Worm (Caenorhabditis elegans) whole organism, young adult: ENCODE data around the gene ZK1240.1.

Experiments
- B0261.1 ChIP-seq: sonication (generic microtip); optimal IDR thresholded peaks from 2 replicates; lab custom pipeline; 2016; ENCODE audit warnings: mild to moderate bottlenecking, missing genetic modification characterization, moderate library complexity, missing compliant biosample characterization
- B0336.3 ChIP-seq: fragments of 200-800 bp; sonication (Bioruptor generic); IDR thresholded peaks from 2 replicates; pipeline ENCODE4 v1.3.6; 2022; ENCODE audit warnings: missing genetic modification characterization, missing compliant biosample characterization
- C17E4.6 ChIP-seq: fragments of 200-800 bp; sonication (Bioruptor generic); IDR thresholded peaks from 2 replicates; pipeline ENCODE4 v1.3.6; 2022; ENCODE audit warnings: missing genetic modification reagents, missing genetic modification characterization, missing compliant biosample characterization
- F10E7.11 ChIP-seq: sonication (generic microtip); optimal IDR thresholded peaks from 2 replicates; lab custom pipeline; 2017; ENCODE audit warnings: mild to moderate bottlenecking, missing genetic modification characterization, moderate library complexity, missing compliant biosample characterization
- F23B12.7 ChIP-seq: sonication (generic microtip); optimal IDR thresholded peaks from 2 replicates; lab custom pipeline; 2017; ENCODE audit warnings: missing genetic modification characterization, mild to moderate bottlenecking, missing compliant biosample characterization, antibody characterized with exemption, moderate library complexity; ENCODE audit not compliant: insufficient read depth
- F33H1.4 ChIP-seq: fragments of 200-800 bp; sonication (Bioruptor generic); IDR thresholded peaks from 2 replicates; pipeline ENCODE4 v1.3.6; 2022; ENCODE audit warnings: missing genetic modification reagents, missing genetic modification characterization, missing compliant biosample characterization
- F55B11.4 ChIP-seq: sonication (generic microtip); optimal IDR thresholded peaks from 2 replicates; lab custom pipeline; 2016; ENCODE audit warnings: missing compliant biosample characterization, missing genetic modification characterization, borderline replicate concordance; ENCODE audit not compliant: insufficient read depth
- F57C9.4 ChIP-seq: sonication (generic microtip); optimal IDR thresholded peaks from 2 replicates; lab custom pipeline; 2017; ENCODE audit warnings: mild to moderate bottlenecking, missing genetic modification characterization, missing compliant biosample characterization
- K11D2.4 ChIP-seq: fragments of 200-800 bp; sonication (Bioruptor generic); IDR thresholded peaks from 2 replicates; pipeline ENCODE4 v1.3.6; 2022; ENCODE audit warnings: missing genetic modification reagents, missing genetic modification characterization, missing compliant biosample characterization
- K12H6.12 ChIP-seq: fragments of 200-800 bp; sonication (Bioruptor generic); optimal IDR thresholded peaks from 2 replicates; lab custom pipeline; 2018; ENCODE audit warnings: mild to moderate bottlenecking, missing genetic modification characterization, missing compliant biosample characterization
- T26A5.8 ChIP-seq: sonication (generic microtip); optimal IDR thresholded peaks from 2 replicates; lab custom pipeline; 2016; ENCODE audit warnings: missing genetic modification characterization, missing compliant biosample characterization
- Y56A3A.18 ChIP-seq: fragments of 200-800 bp; sonication (Bioruptor generic); IDR thresholded peaks from 2 replicates; pipeline ENCODE4 v1.3.6; 2022; ENCODE audit warnings: missing genetic modification reagents, missing genetic modification characterization, missing compliant biosample characterization
- Y67H2A.10 ChIP-seq: fragments of 200-800 bp; sonication (Bioruptor generic); conservative IDR thresholded peaks from 2 replicates; pipeline ENCODE4 v1.3.6; 2022; ENCODE audit warnings: missing genetic modification reagents, missing genetic modification characterization, missing compliant biosample characterization
- Y95B8A.8 ChIP-seq: fragments of 200-800 bp; sonication (Bioruptor generic); IDR thresholded peaks from 2 replicates; pipeline ENCODE4 v1.3.6; 2022; ENCODE audit warnings: missing genetic modification reagents, missing genetic modification characterization, missing compliant biosample characterization
- akir-1 ChIP-seq: fragments of 200-800 bp; sonication (Bioruptor generic); optimal IDR thresholded peaks from 2 replicates; lab custom pipeline; 2018; ENCODE audit warnings: mild to moderate bottlenecking, missing genetic modification characterization, moderate library complexity, missing compliant biosample characterization
- athp-1 ChIP-seq: sonication (generic microtip); optimal IDR thresholded peaks from 2 replicates; lab custom pipeline; 2017; ENCODE audit warnings: mild to moderate bottlenecking, missing genetic modification characterization, missing compliant biosample characterization
- attf-3 ChIP-seq: fragments of 200-800 bp; sonication (Bioruptor generic); conservative IDR thresholded peaks from 2 replicates; pipeline ENCODE4 v1.3.6; 2022; ENCODE audit warnings: missing genetic modification reagents, missing genetic modification characterization, missing compliant biosample characterization
- attf-5 ChIP-seq: fragments of 200-800 bp; sonication (Bioruptor generic); optimal IDR thresholded peaks from 2 replicates; lab custom pipeline; 2018; ENCODE audit warnings: mild to moderate bottlenecking, missing genetic modification characterization, missing compliant biosample characterization
- cebp-1 ChIP-seq, 2 experiments: fragments of 200-800 bp in 1 of 2; sonication (Bioruptor generic) in 1 of 2; sonication (generic microtip) in 1 of 2; IDR thresholded peaks in 1 of 2; optimal IDR thresholded peaks in 1 of 2; 2 replicates each; pipeline versions ENCODE4 v1.3.6 to Lab custom; 2017 to 2022; ENCODE audit warnings: missing compliant biosample characterization in 2 of 2, missing genetic modification characterization in 2 of 2, mild to moderate bottlenecking in 1 of 2, missing genetic modification reagents in 1 of 2, moderate library complexity in 1 of 2
- ceh-100 ChIP-seq: fragments of 200-800 bp; sonication (Bioruptor generic); IDR thresholded peaks from 2 replicates; pipeline ENCODE4 v1.3.6; 2022; ENCODE audit warnings: missing genetic modification reagents, missing genetic modification characterization, missing compliant biosample characterization
- ceh-27 ChIP-seq: fragments of 200-800 bp; sonication (Bioruptor generic); optimal IDR thresholded peaks from 2 replicates; lab custom pipeline; 2018; ENCODE audit warnings: mild to moderate bottlenecking, missing genetic modification characterization, moderate library complexity, missing compliant biosample characterization
- ceh-58 ChIP-seq: fragments of 200-800 bp; sonication (Bioruptor generic); IDR thresholded peaks from 2 replicates; pipeline ENCODE4 v1.3.6; 2022; ENCODE audit warnings: missing genetic modification characterization, missing compliant biosample characterization
- efl-1 ChIP-seq: fragments of 150-350 bp; optimal IDR thresholded peaks from 2 replicates; lab custom pipeline; 2014; ENCODE audit warnings: missing biosample characterization, missing genetic modification reagents, missing genetic modification characterization
- egl-18 ChIP-seq: fragments of 200-800 bp; sonication (Bioruptor generic); IDR thresholded peaks from 2 replicates; pipeline ENCODE4 v1.3.6; 2022; ENCODE audit warnings: missing genetic modification reagents, missing genetic modification characterization, missing compliant biosample characterization
- egrh-3 ChIP-seq: fragments of 200-800 bp; sonication (Bioruptor generic); IDR thresholded peaks from 2 replicates; pipeline ENCODE4 v1.3.6; 2022; ENCODE audit warnings: missing genetic modification reagents, missing genetic modification characterization, missing compliant biosample characterization
- ets-4 ChIP-seq: fragments of 200-800 bp; sonication (Bioruptor generic); optimal IDR thresholded peaks from 2 replicates; lab custom pipeline; 2018; ENCODE audit warnings: mild to moderate bottlenecking, missing genetic modification characterization, missing compliant biosample characterization
- hrde-1 ChIP-seq: sonication (generic microtip); optimal IDR thresholded peaks from 2 replicates; lab custom pipeline; 2016; ENCODE audit warnings: missing genetic modification characterization, mild to moderate bottlenecking, missing compliant biosample characterization, moderate library complexity, missing genotype, missing genetic modification reagents, borderline replicate concordance
- let-526 ChIP-seq: fragments of 200-800 bp; sonication (Bioruptor generic); IDR thresholded peaks from 2 replicates; pipeline ENCODE4 v1.3.6; 2022; ENCODE audit warnings: missing genetic modification reagents, missing genetic modification characterization, missing compliant biosample characterization
- let-607 ChIP-seq, 2 experiments: fragments of 200-800 bp in 1 of 2; sonication (Bioruptor generic) in 1 of 2; sonication (generic microtip) in 1 of 2; optimal IDR thresholded peaks; 2 replicates each; lab custom pipeline; 2016 to 2018; ENCODE audit warnings: mild to moderate bottlenecking in 2 of 2, missing compliant biosample characterization in 2 of 2, missing genetic modification characterization in 2 of 2, moderate library complexity in 2 of 2, missing genotype in 1 of 2
- mes-4 ChIP-seq: sonication (generic microtip); optimal IDR thresholded peaks from 2 replicates; lab custom pipeline; 2016; ENCODE audit warnings: missing genotype, missing genetic modification characterization, missing compliant biosample characterization
- nfya-2 ChIP-seq: fragments of 200-800 bp; sonication (Bioruptor generic); IDR thresholded peaks from 2 replicates; pipeline ENCODE4 v1.3.6; 2022; ENCODE audit warnings: missing genetic modification reagents, missing genetic modification characterization, missing compliant biosample characterization
- nhr-120 ChIP-seq: fragments of 200-800 bp; sonication (Bioruptor generic); IDR thresholded peaks from 2 replicates; pipeline ENCODE4 v1.3.6; 2022; ENCODE audit warnings: missing genetic modification characterization, missing compliant biosample characterization
- nhr-90 ChIP-seq: sonication (generic microtip); optimal IDR thresholded peaks from 2 replicates; lab custom pipeline; 2016; ENCODE audit warnings: missing genotype, mild to moderate bottlenecking, missing genetic modification characterization, missing compliant biosample characterization
- pbrm-1 ChIP-seq: fragments of 200-800 bp; sonication (Bioruptor generic); IDR thresholded peaks from 2 replicates; pipeline ENCODE4 v1.3.6; 2022; ENCODE audit warnings: missing genetic modification reagents, missing genetic modification characterization, missing compliant biosample characterization
- pha-4 ChIP-seq: fragments of 150-350 bp; sonication (generic microtip); optimal IDR thresholded peaks from 2 replicates; lab custom pipeline; 2014; ENCODE audit warnings: missing biosample characterization, missing genetic modification reagents, missing genetic modification characterization
- rcor-1 ChIP-seq: fragments of 200-800 bp; sonication (Bioruptor generic); IDR thresholded peaks from 2 replicates; pipeline ENCODE4 v1.3.6; 2022; ENCODE audit warnings: missing genetic modification reagents, missing genetic modification characterization, missing compliant biosample characterization
- repo-1 ChIP-seq: sonication (generic microtip); optimal IDR thresholded peaks from 2 replicates; lab custom pipeline; 2017; ENCODE audit warnings: mild to moderate bottlenecking, missing genetic modification characterization, missing compliant biosample characterization
- tbx-9 ChIP-seq: sonication (generic microtip); optimal IDR thresholded peaks from 2 replicates; lab custom pipeline; 2016; ENCODE audit warnings: borderline replicate concordance, missing genetic modification characterization, inconsistent platforms, missing compliant biosample characterization
- unc-62 ChIP-seq: fragments of 150-350 bp; optimal IDR thresholded peaks from 2 replicates; lab custom pipeline; 2014; ENCODE audit warnings: missing biosample characterization, missing genetic modification reagents, missing genetic modification characterization
- zfh-2 ChIP-seq: fragments of 200-800 bp; sonication (Bioruptor generic); conservative IDR thresholded peaks from 2 replicates; pipeline ENCODE4 v1.3.6; 2022; ENCODE audit warnings: missing genetic modification reagents, missing genetic modification characterization, missing compliant biosample characterization
- ztf-18 ChIP-seq: sonication (generic microtip); optimal IDR thresholded peaks from 2 replicates; lab custom pipeline; 2016; ENCODE audit warnings: missing genotype, mild to moderate bottlenecking, missing genetic modification characterization, missing compliant biosample characterization
- ztf-3 ChIP-seq: fragments of 200-800 bp; sonication (Bioruptor generic); optimal IDR thresholded peaks from 2 replicates; lab custom pipeline; 2018; ENCODE audit warnings: mild to moderate bottlenecking, missing genetic modification characterization, missing compliant biosample characterization
- ztf-6 ChIP-seq: fragments of 200-800 bp; sonication (Bioruptor generic); IDR thresholded peaks from 2 replicates; pipeline ENCODE4 v1.3.6; 2022; ENCODE audit warnings: missing genetic modification reagents, missing genetic modification characterization, missing compliant biosample characterization

ZK1240.1 gene

DNA sequence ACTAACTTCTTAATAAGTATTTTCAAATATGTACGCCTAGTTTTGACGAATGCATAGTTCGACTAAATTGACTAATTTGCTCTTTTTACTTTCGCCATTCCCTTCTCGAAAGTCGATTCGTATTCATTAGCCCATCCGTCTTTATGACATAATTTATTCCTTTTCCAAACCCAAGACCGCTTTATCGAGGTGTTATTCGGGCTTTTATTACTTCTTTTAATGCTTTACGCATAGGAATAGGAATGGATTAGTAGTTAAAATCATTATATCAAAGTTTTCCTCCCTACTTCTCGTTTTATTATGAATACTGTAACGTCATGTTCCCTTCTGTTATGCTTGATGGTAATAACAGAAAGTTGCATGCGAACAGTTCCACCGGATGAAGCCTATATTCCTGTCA lies 45.8 kb downstream of the ZK1240.1 start, which contains the start of gene F16G10.2:
TSS of gene F16G10.2 (plus strand) at position 301 of the 400 bp plus-strand sequence.
- TF ChIP-seq ceh-27 (no peak), hrde-1 (tag; lab: Kevin White, UChicago) (no peak), F10E7.11 (tag; lab: Kevin White, UChicago) (no peak), mes-4 (tag; lab: Kevin White, UChicago) (no peak), ztf-18 (tag; lab: Kevin White, UChicago) (no peak)

DNA sequence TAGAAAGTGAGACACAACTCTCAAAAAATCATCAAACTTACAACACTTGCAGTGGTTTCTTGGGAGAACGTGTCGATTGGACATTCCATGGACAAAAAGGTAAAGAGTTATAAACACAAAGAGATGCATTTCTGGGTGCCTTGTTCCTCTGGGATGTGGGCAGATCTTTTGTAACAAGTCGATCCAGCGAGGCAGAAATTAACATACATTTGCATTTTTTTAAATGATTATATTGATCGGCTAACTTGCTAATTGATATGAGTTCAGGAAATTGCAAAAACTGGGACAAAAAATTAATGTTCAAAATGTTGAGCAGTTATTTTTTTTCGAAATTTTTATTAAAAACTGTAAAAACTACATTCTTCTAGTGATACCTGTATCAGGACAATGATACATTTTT lies 48.6 kb downstream of the ZK1240.1 start, which contains the start of gene F16G10.6:
TSS of gene F16G10.6 (minus strand) at position 101 of the 400 bp plus-strand sequence.
- TF ChIP-seq attf-3 (GFP tag; lab: Robert Waterston, UW), result no peak
- no peak for TF ChIP-seq F57C9.4
- TF ChIP-seq efl-1, result no peak
- TF ChIP-seq ceh-100 (GFP tag; lab: Robert Waterston, UW), result no peak

DNA sequence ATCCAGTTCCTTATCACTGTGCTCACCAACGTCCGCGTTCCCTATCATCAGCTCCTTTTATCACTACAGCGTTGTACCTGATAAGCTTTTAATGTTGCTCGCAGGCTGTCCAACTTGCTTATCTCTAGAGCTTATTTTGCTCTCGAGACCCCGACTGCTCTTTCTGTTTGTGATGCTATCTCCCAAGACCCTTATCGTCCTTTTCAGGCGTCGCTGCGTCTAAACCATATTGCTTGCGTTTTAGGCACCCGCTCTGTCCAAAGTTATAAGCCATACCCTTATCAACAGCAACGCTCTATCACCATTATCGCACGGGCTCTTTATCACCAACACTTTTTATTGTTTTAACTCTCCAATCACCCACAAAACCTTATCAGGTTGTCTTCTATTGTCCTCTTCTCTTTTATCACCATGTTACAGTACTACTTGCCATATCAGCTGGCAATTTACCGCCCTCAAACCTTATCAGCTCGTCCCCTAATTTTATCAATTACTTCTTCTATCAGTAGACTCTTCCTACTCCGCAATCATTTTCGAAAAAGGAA lies 49.3 kb downstream of the ZK1240.1 start:
- TF ChIP-seq B0261.1 (tag; lab: Kevin White, UChicago), result no peak
- TF ChIP-seq Y67H2A.10 (GFP tag; lab: Robert Waterston, UW), result no peak
- no peak for TF ChIP-seq Y95B8A.8 (GFP tag; lab: Robert Waterston, UW)
- TF ChIP-seq C17E4.6 (GFP tag; lab: Robert Waterston, UW), result no peak
- TF ChIP-seq pha-4 (tag; lab: Kevin White, UChicago), result no peak
- no peak for TF ChIP-seq tbx-9 (tag; lab: Kevin White, UChicago)
- peak; percentile 80 for TF ChIP-seq ztf-3 (GFP tag; lab: Kevin White, UChicago)
- TF ChIP-seq zfh-2 (GFP tag; lab: Robert Waterston, UW), result no peak
- TF ChIP-seq ztf-6 (GFP tag; lab: Robert Waterston, UW), result no peak
- TF ChIP-seq let-526 (GFP tag; lab: Robert Waterston, UW), result 0 out of 2 replicates have a peak, but pooled peaks have one; percentile 17
- TF ChIP-seq Y56A3A.18 (GFP tag; lab: Robert Waterston, UW), result peak; percentile 51; the same call in 1 of the 2 replicates
- TF ChIP-seq athp-1, result no peak
- peak; percentile 79 to 88 for TF ChIP-seq let-607 (tag; optimal IDR thresholded peaks at IDR 0.05; lab: Kevin White, UChicago)
- TF ChIP-seq T26A5.8 (tag; lab: Kevin White, UChicago), result no peak
- TF ChIP-seq egl-18 (GFP tag; lab: Robert Waterston, UW), result no peak
- TF ChIP-seq hrde-1 (tag; lab: Kevin White, UChicago), result no peak
- TF ChIP-seq attf-5 (GFP tag; lab: Kevin White, UChicago), result peak; percentile 3
- no peak for TF ChIP-seq ceh-58 (GFP tag; lab: Robert Waterston, UW)
- TF ChIP-seq rcor-1 (GFP tag; lab: Robert Waterston, UW), result no peak
- TF ChIP-seq akir-1 (GFP tag; lab: Kevin White, UChicago), result no peak
- TF ChIP-seq B0336.3 (GFP tag; lab: Robert Waterston, UW), result no peak; the same call in none of the 2 replicates
- TF ChIP-seq F33H1.4, result no peak
- TF ChIP-seq nhr-120 (GFP tag; lab: Robert Waterston, UW), result no peak
- no peak for TF ChIP-seq egrh-3 (GFP tag; lab: Robert Waterston, UW)
- peak; percentile 76 for TF ChIP-seq repo-1
- 0 out of 2 replicates have a peak, but pooled peaks have one; percentile 20 for TF ChIP-seq K11D2.4
- TF ChIP-seq F55B11.4 (tag; lab: Kevin White, UChicago), result no peak
- no peak for TF ChIP-seq K12H6.12 (tag; lab: Kevin White, UChicago)
- TF ChIP-seq F23B12.7, result no peak
- no peak for TF ChIP-seq F57C9.4
- TF ChIP-seq nfya-2 (GFP tag; lab: Robert Waterston, UW), result no peak
- TF ChIP-seq pbrm-1 (GFP tag; lab: Robert Waterston, UW), result peak; percentile 28; the same call in 1 of the 2 replicates
- TF ChIP-seq ets-4 (GFP tag; lab: Kevin White, UChicago), result peak; percentile 99
- TF ChIP-seq unc-62 (GFP tag; lab: Kevin White, UChicago), result peak; percentile 78
- no peak for TF ChIP-seq cebp-1 (GFP tag; IDR thresholded peaks at IDR 0.05; lab: Robert Waterston, UW)
- TF ChIP-seq cebp-1 (tag; optimal IDR thresholded peaks at IDR 0.05; lab: Kevin White, UChicago), result no peak
- peak; percentile 97 for TF ChIP-seq nhr-90 (tag; lab: Kevin White, UChicago)
